Fruit fly (Drosophila melanogaster): ENCODE data around the gene CG5707.

CG5707 gene

DNA sequence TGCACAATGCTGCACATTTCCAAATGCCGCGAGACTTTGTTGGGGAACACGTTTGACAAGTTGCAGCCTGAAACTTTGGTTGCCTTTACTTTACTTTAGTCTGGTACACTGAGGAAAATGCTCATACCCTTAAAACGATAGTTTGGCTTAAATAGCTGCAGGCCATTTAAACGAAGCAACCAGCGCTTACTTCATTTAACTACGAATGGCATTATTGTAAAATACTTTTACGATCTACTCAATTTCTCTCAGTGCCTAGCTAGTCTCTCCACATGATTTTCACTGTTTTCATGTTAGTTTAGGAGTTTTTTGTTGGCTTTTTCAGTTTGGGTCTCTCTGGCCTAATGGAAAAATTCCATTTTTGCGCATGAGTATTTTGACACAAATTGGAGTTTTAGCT is 30.0 kb downstream of the CG5707 start (continued):
- TF ChIP-seq Fer3 (tag; optimal IDR thresholded peaks at IDR 0.05), result peak; percentile 29
- TF ChIP-seq CG5180 (GFP tag; optimal IDR thresholded peaks at IDR 0.05), result peak; percentile 81
- peak; percentile 76 for TF ChIP-seq jumu (GFP tag; optimal IDR thresholded peaks at IDR 0.05)
- TF ChIP-seq her (GFP tag; optimal IDR thresholded peaks at IDR 0.05), result peak; percentile 21
- peak; percentile 49 for TF ChIP-seq dmrt11E (tag; optimal IDR thresholded peaks at IDR 0.05)
- TF ChIP-seq nom (GFP tag; optimal IDR thresholded peaks at IDR 0.05), result peak; percentile 43
- no peak for TF ChIP-seq pho (GFP tag; optimal IDR thresholded peaks at IDR 0.05)
- TF ChIP-seq CG1832 (GFP tag; optimal IDR thresholded peaks at IDR 0.05), result no peak
- TF ChIP-seq TFAM (GFP tag; optimal IDR thresholded peaks at IDR 0.05), result no peak
- TF ChIP-seq cad (GFP tag; optimal IDR thresholded peaks at IDR 0.05), result no peak
- peak; percentile 70 for TF ChIP-seq CG15269 (tag; optimal IDR thresholded peaks at IDR 0.05)
- TF ChIP-seq fd64A (GFP tag; optimal IDR thresholded peaks at IDR 0.05), result peak; percentile 79
- TF ChIP-seq Adf1 (GFP tag; IDR thresholded peaks at IDR 0.05), result no peak
- TF ChIP-seq Tbp (GFP tag; optimal IDR thresholded peaks at IDR 0.05), result no peak
- TF ChIP-seq wor (GFP tag; IDR thresholded peaks at IDR 0.05), result peak; percentile 79
- peak; percentile 45 for TF ChIP-seq tx (GFP tag; optimal IDR thresholded peaks at IDR 0.05)
- TF ChIP-seq CG17186 (GFP tag; optimal IDR thresholded peaks at IDR 0.05), result peak; percentile 25
- no peak for TF ChIP-seq luna (GFP tag; optimal IDR thresholded peaks at IDR 0.05)
- TF ChIP-seq CG9727 (GFP tag; optimal IDR thresholded peaks at IDR 0.05), result peak; percentile 32
- peak; percentile 60 for TF ChIP-seq salm (tag; optimal IDR thresholded peaks at IDR 0.05)
- TF ChIP-seq Trl (optimal IDR thresholded peaks at IDR 0.05), result no peak
- peak; percentile 44 for TF ChIP-seq Trl (GFP tag; optimal IDR thresholded peaks at IDR 0.05)
- peak; percentile 80 for TF ChIP-seq Rfx (GFP tag; IDR thresholded peaks at IDR 0.05)
- TF ChIP-seq Atf-2 (GFP tag; optimal IDR thresholded peaks at IDR 0.05), result peak; percentile 30
- peak; percentile 84 for TF ChIP-seq CG6689 (GFP tag; IDR thresholded peaks at IDR 0.05)
- TF ChIP-seq CG7963 (GFP tag; IDR thresholded peaks at IDR 0.05; ENCODE audit: partially characterized antibody), result no peak
- TF ChIP-seq grn (GFP tag; optimal IDR thresholded peaks at IDR 0.05), result no peak
- peak; percentile 7 for TF ChIP-seq NC2α (GFP tag; optimal IDR thresholded peaks at IDR 0.05)
- TF ChIP-seq exex (tag; optimal IDR thresholded peaks at IDR 0.05), result no peak
- TF ChIP-seq CG10654 (GFP tag; optimal IDR thresholded peaks at IDR 0.05), result peak; percentile 80
- TF ChIP-seq CG8359 (GFP tag; optimal IDR thresholded peaks at IDR 0.05; ENCODE audit: borderline replicate concordance), result peak; percentile 65
- TF ChIP-seq br (optimal IDR thresholded peaks at IDR 0.05), result no peak
- TF ChIP-seq ab (GFP tag; optimal IDR thresholded peaks at IDR 0.05), result no peak
- peak; percentile 88 for TF ChIP-seq Xrp1 (GFP tag; IDR thresholded peaks at IDR 0.05)
- peak; percentile 87 for TF ChIP-seq CG17829 (tag; optimal IDR thresholded peaks at IDR 0.05)
- TF ChIP-seq nmo (GFP tag; optimal IDR thresholded peaks at IDR 0.05), result peak; percentile 73
- TF ChIP-seq pzg (GFP tag; optimal IDR thresholded peaks at IDR 0.05), result no peak
- TF ChIP-seq org-1 (GFP tag; optimal IDR thresholded peaks at IDR 0.05), result peak; percentile 37
- TF ChIP-seq Ada2b (GFP tag; IDR thresholded peaks at IDR 0.05), result peak; percentile 79
- TF ChIP-seq ttk (GFP tag; IDR thresholded peaks at IDR 0.05), result peak; percentile 89
- TF ChIP-seq inv (GFP tag; IDR thresholded peaks at IDR 0.05; ENCODE audit: partially characterized antibody), result no peak
- TF ChIP-seq da (GFP tag; optimal IDR thresholded peaks at IDR 0.05), result no peak
- no peak for TF ChIP-seq vfl (GFP tag; optimal IDR thresholded peaks at IDR 0.05)
- 0 out of 2 replicates have a peak, but pooled peaks have one; percentile 43 for TF ChIP-seq CG11085 (GFP tag; IDR thresholded peaks at IDR 0.05)
- peak; percentile 81 for TF ChIP-seq ara (GFP tag; IDR thresholded peaks at IDR 0.05)
- TF ChIP-seq CG8281 (tag; optimal IDR thresholded peaks at IDR 0.05), result peak; percentile 30
- peak; percentile 49; the same call in 1 of the 2 replicates for TF ChIP-seq Atf6 (GFP tag; IDR thresholded peaks at IDR 0.05)
- peak; percentile 65 for TF ChIP-seq CG17802 (tag; optimal IDR thresholded peaks at IDR 0.05)
- TF ChIP-seq Lim3 (GFP tag; IDR thresholded peaks at IDR 0.05), result peak; percentile 70
- TF ChIP-seq gcm2 (GFP tag; optimal IDR thresholded peaks at IDR 0.05), result peak; percentile 5
- no peak for TF ChIP-seq CG2116 (GFP tag; optimal IDR thresholded peaks at IDR 0.05)
- TF ChIP-seq Ravus (GFP tag; IDR thresholded peaks at IDR 0.05), result peak; percentile 3; the same call in 1 of the 2 replicates
